Fruit fly (Drosophila melanogaster) whole organism, prepupa: ENCODE data around the gene CG32650.

Source experiments
- Blimp-1 ChIP-seq: fragments of 200-800 bp; sonication (Bioruptor generic); optimal IDR thresholded peaks from 3 replicates; lab custom pipeline; 2017; ENCODE audit warnings: missing biosample characterization, missing genetic modification characterization, mild to moderate bottlenecking, moderate library complexity, missing genetic modification reagents
- CG10631 ChIP-seq: fragments of 200-800 bp; sonication (Bioruptor generic); optimal IDR thresholded peaks from 2 replicates; lab custom pipeline; 2016; ENCODE audit warnings: missing biosample characterization, missing genetic modification characterization
- CG10669 ChIP-seq: fragments of 200-800 bp; sonication (Bioruptor generic); optimal IDR thresholded peaks from 3 replicates; lab custom pipeline; 2018; ENCODE audit warnings: missing biosample characterization, mild to moderate bottlenecking, missing genetic modification characterization, moderate library complexity
- CG11762 ChIP-seq: fragments of 200-800 bp; sonication (Bioruptor generic); optimal IDR thresholded peaks from 3 replicates; lab custom pipeline; 2016; ENCODE audit warnings: missing biosample characterization, missing genetic modification characterization; ENCODE audit not compliant: insufficient read depth
- CG1621 ChIP-seq: fragments of 200-800 bp; sonication (Bioruptor generic); optimal IDR thresholded peaks from 3 replicates; lab custom pipeline; 2018; ENCODE audit warnings: missing biosample characterization, mild to moderate bottlenecking, missing genetic modification characterization
- CG3032 ChIP-seq: fragments of 200-800 bp; optimal IDR thresholded peaks from 2 replicates; lab custom pipeline; 2019; ENCODE audit warnings: missing biosample characterization, mild to moderate bottlenecking, missing genetic modification characterization, moderate library complexity
- CG31627 ChIP-seq: fragments of 200-800 bp; sonication (Bioruptor generic); optimal IDR thresholded peaks from 3 replicates; lab custom pipeline; 2016; ENCODE audit warnings: missing biosample characterization, missing genetic modification characterization
- CG32006 ChIP-seq: fragments of 200-800 bp; sonication (Bioruptor generic); optimal IDR thresholded peaks from 3 replicates; lab custom pipeline; 2017; ENCODE audit warnings: missing biosample characterization, mild to moderate bottlenecking, missing genetic modification characterization
- CG3919 ChIP-seq: fragments of 200-800 bp; sonication (Bioruptor generic); optimal IDR thresholded peaks from 3 replicates; lab custom pipeline; 2016; ENCODE audit warnings: missing biosample characterization, missing genetic modification characterization
- CG6163 ChIP-seq: fragments of 200-800 bp; sonication (Bioruptor generic); IDR thresholded peaks from 3 replicates; pipeline ENCODE4 v1.3.6; 2022; ENCODE audit warnings: missing biosample characterization, missing genetic modification characterization
- CG6276 ChIP-seq: fragments of 200-800 bp; sonication (Bioruptor generic); optimal IDR thresholded peaks from 2 replicates; lab custom pipeline; 2017; ENCODE audit warnings: missing biosample characterization, mild to moderate bottlenecking, missing genetic modification characterization
- CG6808 ChIP-seq: fragments of 200-800 bp; sonication (Bioruptor generic); optimal IDR thresholded peaks from 3 replicates; lab custom pipeline; 2017; ENCODE audit warnings: missing biosample characterization, missing genetic modification characterization, mild to moderate bottlenecking, moderate library complexity, missing genetic modification reagents
- CG6854 ChIP-seq: fragments of 200-800 bp; sonication (Bioruptor generic); optimal IDR thresholded peaks from 2 replicates; lab custom pipeline; 2017; ENCODE audit warnings: missing biosample characterization, mild to moderate bottlenecking, missing genetic modification characterization
- CG7368 ChIP-seq: fragments of 200-800 bp; sonication (Bioruptor generic); optimal IDR thresholded peaks from 3 replicates; lab custom pipeline; 2016; ENCODE audit warnings: missing biosample characterization, missing genetic modification characterization
- CG8119 ChIP-seq: fragments of 200-800 bp; sonication (Bioruptor generic); IDR thresholded peaks from 3 replicates; pipeline ENCODE4 v1.3.6; 2022; ENCODE audit warnings: missing biosample characterization, missing genetic modification characterization
- CG8319 ChIP-seq: fragments of 200-800 bp; sonication (Bioruptor generic); optimal IDR thresholded peaks from 3 replicates; lab custom pipeline; 2016; ENCODE audit warnings: missing biosample characterization, missing genetic modification characterization
- CG8632 ChIP-seq: fragments of 200-800 bp; sonication (Bioruptor generic); optimal IDR thresholded peaks from 3 replicates; lab custom pipeline; 2016; ENCODE audit warnings: missing biosample characterization, missing genetic modification characterization
- CG9139 ChIP-seq: fragments of 200-800 bp; sonication (Bioruptor generic); optimal IDR thresholded peaks from 3 replicates; lab custom pipeline; 2017; ENCODE audit warnings: missing biosample characterization, mild to moderate bottlenecking, missing genetic modification characterization
- Eip75B ChIP-seq: fragments of 200-800 bp; sonication (Bioruptor generic); optimal IDR thresholded peaks from 3 replicates; lab custom pipeline; 2016; ENCODE audit warnings: missing biosample characterization, missing genetic modification characterization
- Hr4 ChIP-seq: fragments of 200-800 bp; sonication (Bioruptor generic); optimal IDR thresholded peaks from 3 replicates; lab custom pipeline; 2016; ENCODE audit warnings: missing biosample characterization, missing genetic modification characterization
- OdsH ChIP-seq: fragments of 200-800 bp; sonication (Bioruptor generic); optimal IDR thresholded peaks from 3 replicates; lab custom pipeline; 2016; ENCODE audit warnings: missing biosample characterization, missing genetic modification characterization
- Smox ChIP-seq: fragments of 200-800 bp; sonication (Bioruptor generic); optimal IDR thresholded peaks from 3 replicates; lab custom pipeline; 2016; ENCODE audit warnings: missing biosample characterization, missing genetic modification characterization
- Sox14 ChIP-seq: fragments of 200-800 bp; sonication (Bioruptor generic); optimal IDR thresholded peaks from 3 replicates; lab custom pipeline; 2016; ENCODE audit warnings: missing biosample characterization, missing genetic modification characterization
- Sox15 ChIP-seq: fragments of 200-800 bp; sonication (Bioruptor generic); optimal IDR thresholded peaks from 3 replicates; lab custom pipeline; 2016; ENCODE audit warnings: missing biosample characterization, missing genetic modification characterization
- achi ChIP-seq: fragments of 200-800 bp; sonication (Bioruptor generic); optimal IDR thresholded peaks from 3 replicates; lab custom pipeline; 2016; ENCODE audit warnings: missing biosample characterization, missing genetic modification characterization
- acj6 ChIP-seq: fragments of 200-800 bp; sonication (Bioruptor generic); optimal IDR thresholded peaks from 3 replicates; lab custom pipeline; 2016; ENCODE audit warnings: missing biosample characterization, missing genetic modification characterization
- dac ChIP-seq: fragments of 200-800 bp; sonication (Bioruptor generic); optimal IDR thresholded peaks from 2 replicates; lab custom pipeline; 2017; ENCODE audit warnings: missing biosample characterization, mild to moderate bottlenecking, missing genetic modification characterization
- eg ChIP-seq: fragments of 200-800 bp; sonication (Bioruptor generic); IDR thresholded peaks from 3 replicates; pipeline ENCODE4 v1.3.6; 2022; ENCODE audit warnings: missing biosample characterization, missing genetic modification characterization
- esn ChIP-seq: fragments of 200-800 bp; sonication (Bioruptor generic); optimal IDR thresholded peaks from 2 replicates; lab custom pipeline; 2016; ENCODE audit warnings: missing biosample characterization, mild to moderate bottlenecking, missing genetic modification characterization, moderate library complexity
- fd85E ChIP-seq: fragments of 200-800 bp; sonication (Bioruptor generic); optimal IDR thresholded peaks from 3 replicates; lab custom pipeline; 2016; ENCODE audit warnings: missing biosample characterization, missing genetic modification characterization
- fkh ChIP-seq: fragments of 200-800 bp; sonication (Bioruptor generic); optimal IDR thresholded peaks from 3 replicates; lab custom pipeline; 2017; ENCODE audit warnings: missing biosample characterization, mild to moderate bottlenecking, missing genetic modification characterization, moderate library complexity
- lz ChIP-seq: fragments of 200-800 bp; sonication (Bioruptor generic); optimal IDR thresholded peaks from 3 replicates; lab custom pipeline; 2016; ENCODE audit warnings: missing biosample characterization, missing genetic modification characterization
- net ChIP-seq: fragments of 200-800 bp; sonication (Bioruptor generic); optimal IDR thresholded peaks from 3 replicates; lab custom pipeline; 2016; ENCODE audit warnings: missing biosample characterization, missing genetic modification characterization
- pdm3 ChIP-seq: fragments of 200-800 bp; sonication (Bioruptor generic); optimal IDR thresholded peaks from 3 replicates; lab custom pipeline; 2016; ENCODE audit warnings: missing biosample characterization, missing genetic modification characterization
- spab ChIP-seq: fragments of 200-800 bp; sonication (Bioruptor generic); optimal IDR thresholded peaks from 2 replicates; lab custom pipeline; 2017; ENCODE audit warnings: missing biosample characterization, mild to moderate bottlenecking, missing genetic modification characterization, missing genetic modification reagents
- svp ChIP-seq: fragments of 200-800 bp; sonication (Bioruptor generic); peaks from one replicate; lab custom pipeline; 2016; ENCODE audit warnings: missing biosample characterization, missing genetic modification characterization
- topi ChIP-seq: fragments of 200-800 bp; sonication (Bioruptor generic); optimal IDR thresholded peaks from 3 replicates; lab custom pipeline; 2016; ENCODE audit warnings: missing biosample characterization, missing genetic modification characterization

Gene CG32650

DNA sequence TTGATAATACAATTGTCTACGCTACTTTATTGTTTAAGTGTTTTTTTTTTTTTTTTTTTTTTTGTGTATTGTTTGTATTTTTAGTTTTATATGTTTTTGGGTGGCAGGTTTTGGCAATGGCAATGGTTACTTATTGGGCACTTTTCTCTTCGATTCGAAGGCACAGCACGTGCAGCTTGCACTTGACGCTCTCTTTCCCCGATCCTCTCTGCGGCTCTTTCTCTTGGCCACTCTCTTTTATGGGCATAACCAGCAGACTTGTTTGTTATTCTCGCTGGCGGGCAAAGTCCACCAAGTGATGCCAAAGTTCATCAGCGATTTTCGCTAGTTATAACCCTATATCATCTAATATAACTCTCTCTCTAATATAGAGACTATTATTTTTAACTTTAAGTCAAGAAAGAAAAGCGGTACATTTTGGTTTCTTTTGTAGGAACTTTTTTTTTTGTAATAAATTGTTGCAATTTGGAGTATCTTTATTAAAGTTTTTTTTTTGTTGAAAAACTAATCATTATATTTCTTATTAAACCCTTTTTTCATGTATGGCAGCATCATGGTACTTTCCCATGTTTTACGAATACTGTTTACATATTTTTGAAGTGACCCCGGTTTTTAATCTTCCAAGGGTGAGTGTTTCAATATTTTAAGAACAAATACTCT, 8.2 kb downstream of the CG32650 start (continued):
- peak; percentile 42 for TF ChIP-seq CG10669 (GFP tag; lab: Kevin White, UChicago)
- TF ChIP-seq Sox15 = no peak
- no peak for TF ChIP-seq CG6163 (GFP tag; lab: Robert Waterston, UW)
- TF ChIP-seq CG6808 (GFP tag; lab: Kevin White, UChicago) = peak; percentile 82
- peak; percentile 29 for TF ChIP-seq OdsH
- TF ChIP-seq CG6854 = peak; percentile 83
- TF ChIP-seq fd85E (GFP tag; lab: Kevin White, UChicago) = peak; percentile 3
- peak; percentile 23; the same call in 1 of the 3 replicates for TF ChIP-seq eg (GFP tag; lab: Robert Waterston, UW)
- TF ChIP-seq Hr4 = no peak
- peak; percentile 8 for TF ChIP-seq CG1621 (tag; lab: Kevin White, UChicago)
- peak; percentile 3 for TF ChIP-seq CG7368
- TF ChIP-seq Smox (GFP tag; lab: Kevin White, UChicago) = peak; percentile 28
- peak; percentile 13 for TF ChIP-seq CG32006 (GFP tag; lab: Kevin White, UChicago)
- no peak for TF ChIP-seq CG3032 (tag; lab: Kevin White, UChicago)
- peak; percentile 43 for TF ChIP-seq CG3919
- TF ChIP-seq pdm3 (GFP tag; lab: Kevin White, UChicago) = peak; percentile 29
- TF ChIP-seq topi = peak; percentile 42
- no peak for TF ChIP-seq CG8319 (GFP tag; lab: Kevin White, UChicago)
- TF ChIP-seq CG11762 = no peak
- TF ChIP-seq Eip75B (GFP tag; lab: Kevin White, UChicago) = no peak
- TF ChIP-seq lz (GFP tag; lab: Kevin White, UChicago) = no peak
- TF ChIP-seq fkh = no peak
- no peak for TF ChIP-seq achi (GFP tag; lab: Kevin White, UChicago)
- TF ChIP-seq esn (GFP tag; lab: Kevin White, UChicago) = peak; percentile 21
- peak; percentile 38 for TF ChIP-seq CG6276 (GFP tag; lab: Kevin White, UChicago)
- no peak for TF ChIP-seq Blimp-1 (GFP tag; lab: Kevin White, UChicago)
- TF ChIP-seq net = peak; percentile 52
- no peak for TF ChIP-seq CG31627 (GFP tag; lab: Kevin White, UChicago)
- peak; percentile 90 for TF ChIP-seq svp

DNA sequence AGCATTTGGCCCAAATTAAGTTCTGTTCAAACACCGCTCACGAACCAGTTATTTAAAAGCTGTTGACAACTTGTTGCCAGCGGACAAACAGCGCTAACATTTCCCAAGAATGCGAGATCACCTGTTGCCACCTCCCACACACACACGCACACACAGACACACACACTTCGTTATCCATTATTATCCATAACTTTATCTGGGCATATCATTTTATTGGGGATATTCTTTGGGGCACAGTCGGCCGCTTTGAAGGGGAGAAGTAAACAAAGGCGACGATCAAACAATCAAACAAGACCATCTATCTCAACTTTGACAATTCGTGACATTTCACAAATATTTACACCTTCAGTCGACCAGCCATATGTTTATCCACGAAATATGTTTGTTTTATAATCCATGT, 9.4 kb downstream of the CG32650 start:
- TF ChIP-seq spab (GFP tag; lab: Kevin White, UChicago) (no peak), fkh (peak; percentile 78)

DNA sequence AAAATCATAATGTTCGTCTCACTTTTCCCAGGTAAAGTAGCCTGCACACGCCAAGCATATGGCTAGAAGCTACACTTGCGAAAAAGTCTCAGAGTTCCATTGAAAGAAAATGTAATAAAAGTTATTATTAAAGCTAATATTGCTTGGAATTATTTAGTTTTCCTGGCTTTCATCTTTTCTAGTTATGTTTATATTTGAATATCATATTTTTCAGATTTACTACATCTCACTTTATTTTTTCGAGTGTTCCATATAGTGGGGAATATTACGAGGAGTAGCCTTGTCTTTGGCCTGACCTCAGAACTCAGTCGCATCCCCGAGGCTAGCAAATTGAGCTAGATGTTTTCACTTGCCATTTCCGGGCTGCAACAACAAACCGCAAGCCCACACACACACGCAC, 10.9 kb downstream of the CG32650 start:
- TF ChIP-seq CG9139 (GFP tag; lab: Kevin White, UChicago) (no peak), svp (peak; percentile 12), CG6163 (GFP tag; lab: Robert Waterston, UW) (no peak), CG8632 (no peak), eg (GFP tag; lab: Robert Waterston, UW) (0 out of 3 replicates have a peak, but pooled peaks have one; percentile 25), CG8119 (GFP tag; lab: Robert Waterston, UW) (no peak), CG3919 (no peak), CG10631 (GFP tag; lab: Kevin White, UChicago) (no peak), Sox14 (GFP tag; lab: Kevin White, UChicago) (no peak), CG1621 (tag; lab: Kevin White, UChicago) (no peak)

DNA sequence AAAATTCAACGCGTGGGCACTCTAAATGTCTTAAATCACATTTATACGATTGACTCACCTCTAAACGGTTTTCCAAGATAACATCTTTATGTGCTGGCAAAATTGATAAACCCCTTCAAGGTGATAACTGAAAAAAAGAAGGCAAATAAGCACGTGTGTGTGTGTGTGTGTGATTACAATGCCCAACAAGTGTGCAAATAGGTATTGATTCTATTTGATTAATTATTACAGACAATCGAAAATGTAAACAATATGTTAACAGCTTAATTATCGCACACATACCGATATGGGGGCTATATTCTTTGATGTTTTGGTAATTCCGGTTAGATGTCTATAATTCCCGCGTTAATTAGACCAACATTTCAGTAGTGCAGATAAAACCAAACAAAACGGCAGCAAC, 11.9 kb downstream of the CG32650 start:
- no peak for TF ChIP-seq acj6 (GFP tag; lab: Kevin White, UChicago)
- no peak for TF ChIP-seq dac
- TF ChIP-seq fkh = peak; percentile 43
